Fruit fly (Drosophila melanogaster) whole organism, wandering third instar larva: ENCODE measurements around the gene CG32847.

Experiments
- Abd-B ChIP-seq: fragments of >200 bp; optimal IDR thresholded peaks from 2 replicates; lab custom pipeline; 2017; ENCODE audit warnings: missing biosample characterization, missing genetic modification characterization
- CG32264 ChIP-seq: fragments of 200-800 bp; sonication (Bioruptor generic); optimal IDR thresholded peaks from 2 replicates; lab custom pipeline; 2016; ENCODE audit warnings: missing biosample characterization, missing genetic modification characterization
- CG9705 ChIP-seq: fragments of 200-800 bp; sonication (Bioruptor generic); optimal IDR thresholded peaks from 2 replicates; lab custom pipeline; 2018; ENCODE audit warnings: missing biosample characterization, mild to moderate bottlenecking, missing genetic modification characterization
- CrebA ChIP-seq: fragments of 200-800 bp; sonication (Bioruptor generic); optimal IDR thresholded peaks from 2 replicates; lab custom pipeline; 2016; ENCODE audit warnings: missing biosample characterization, mild to moderate bottlenecking, missing genetic modification characterization, borderline replicate concordance
- Dfd ChIP-seq: fragments of >200 bp; optimal IDR thresholded peaks from 2 replicates; lab custom pipeline; 2017; ENCODE audit warnings: missing biosample characterization, missing genetic modification characterization
- Dif ChIP-seq: fragments of 200-275, 200-300 bp; sonication (Bioruptor generic); optimal IDR thresholded peaks from 2 replicates; lab custom pipeline; 2018; ENCODE audit warnings: missing biosample characterization, missing genetic modification characterization; ENCODE audit not compliant: partially characterized antibody
- GATAd ChIP-seq: sonication (Bioruptor generic); optimal IDR thresholded peaks from 2 replicates; lab custom pipeline; 2016; ENCODE audit warnings: missing biosample characterization, missing genetic modification characterization
- HLH106 ChIP-seq: fragments of 200-800 bp; optimal IDR thresholded peaks from 3 replicates; lab custom pipeline; 2019; ENCODE audit warnings: missing biosample characterization, mild to moderate bottlenecking, missing genetic modification characterization, moderate library complexity
- Hnf4 ChIP-seq: fragments of 200-800 bp; sonication (Bioruptor generic); optimal IDR thresholded peaks from 2 replicates; lab custom pipeline; 2016; ENCODE audit warnings: missing biosample characterization, mild to moderate bottlenecking, missing genetic modification characterization
- Hr78 ChIP-seq: fragments of >200 bp; optimal IDR thresholded peaks from 2 replicates; lab custom pipeline; 2017; ENCODE audit warnings: missing biosample characterization, missing genetic modification characterization
- Hr83 ChIP-seq: fragments of 200-300 bp; sonication (Bioruptor generic); optimal IDR thresholded peaks from 2 replicates; lab custom pipeline; 2016; ENCODE audit warnings: missing biosample characterization, mild to moderate bottlenecking, missing genetic modification characterization, moderate library complexity; ENCODE audit not compliant: poor library complexity, severe bottlenecking
- Jra ChIP-seq: sonication (Bioruptor generic); optimal IDR thresholded peaks from 2 replicates; lab custom pipeline; 2016; ENCODE audit warnings: missing biosample characterization, missing genetic modification characterization
- Mio ChIP-seq: sonication (Bioruptor generic); optimal IDR thresholded peaks from 2 replicates; lab custom pipeline; 2016; ENCODE audit warnings: missing biosample characterization, missing genetic modification characterization
- Myc ChIP-seq: fragments of >200 bp; optimal IDR thresholded peaks from 2 replicates; lab custom pipeline; 2017
- N ChIP-seq: fragments of >200 bp; optimal IDR thresholded peaks from 2 replicates; lab custom pipeline; 2018; ENCODE audit warnings: missing biosample characterization, missing external identifiers, missing genetic modification characterization
- OdsH ChIP-seq: fragments of 200-800 bp; sonication (Bioruptor generic); optimal IDR thresholded peaks from 2 replicates; lab custom pipeline; 2016; ENCODE audit warnings: missing biosample characterization, mild to moderate bottlenecking, missing genetic modification characterization
- Rel ChIP-seq, 2 experiments: fragments of 200-800 bp; sonication (Bioruptor generic) in 1 of 2; optimal IDR thresholded peaks; 2 replicates in 1 of 2; 3 replicates in 1 of 2; lab custom pipeline; 2016 to 2019; ENCODE audit warnings: mild to moderate bottlenecking in 2 of 2, missing biosample characterization in 2 of 2, missing genetic modification characterization in 2 of 2, moderate library complexity in 1 of 2
- Sp1 ChIP-seq: fragments of 200-800 bp; sonication (Bioruptor generic); optimal IDR thresholded peaks from 3 replicates; lab custom pipeline; 2019; ENCODE audit warnings: missing biosample characterization, mild to moderate bottlenecking, missing genetic modification characterization, moderate library complexity
- Vsx2 ChIP-seq: fragments of 200-300, 225-300 bp; sonication (Bioruptor generic); optimal IDR thresholded peaks from 2 replicates; lab custom pipeline; 2018; ENCODE audit warnings: missing biosample characterization, missing genetic modification characterization; ENCODE audit not compliant: partially characterized antibody
- br ChIP-seq: fragments of 200-800 bp; sonication (Bioruptor generic); optimal IDR thresholded peaks from 2 replicates; lab custom pipeline; 2016; ENCODE audit warnings: missing biosample characterization, missing genetic modification characterization
- brk ChIP-seq: fragments of 200-800 bp; sonication (Bioruptor generic); optimal IDR thresholded peaks from 2 replicates; lab custom pipeline; 2016; ENCODE audit warnings: missing biosample characterization, mild to moderate bottlenecking, missing genetic modification characterization
- dl ChIP-seq, 2 experiments: fragments of 175-275, 200-275 bp in 1 of 2; fragments of 200-275 bp in 1 of 2; sonication (Bioruptor generic); optimal IDR thresholded peaks; lab custom pipeline; 2018; ENCODE audit warnings: mild to moderate bottlenecking in 2 of 2, missing biosample characterization in 2 of 2, missing genetic modification characterization in 2 of 2, moderate library complexity in 2 of 2; ENCODE audit not compliant: partially characterized antibody in 2 of 2, insufficient read depth in 1 of 2
- dmrt93B ChIP-seq: fragments of 200-800 bp; sonication (Bioruptor generic); optimal IDR thresholded peaks from 2 replicates; lab custom pipeline; 2018; ENCODE audit warnings: missing biosample characterization, mild to moderate bottlenecking, missing genetic modification characterization
- dsf ChIP-seq: sonication (Bioruptor generic); optimal IDR thresholded peaks from 2 replicates; lab custom pipeline; 2016; ENCODE audit warnings: missing biosample characterization, missing genetic modification characterization, borderline replicate concordance
- ey ChIP-seq: fragments of 200-800 bp; sonication (Bioruptor generic); optimal IDR thresholded peaks from 2 replicates; lab custom pipeline; 2016; ENCODE audit warnings: missing biosample characterization, missing genetic modification characterization
- foxo ChIP-seq, 2 experiments: fragments of 200-800 bp; sonication (Bioruptor generic); optimal IDR thresholded peaks; 2 replicates in 1 of 2; 3 replicates in 1 of 2; lab custom pipeline; 2016 to 2017; ENCODE audit warnings: missing biosample characterization in 2 of 2, missing genetic modification characterization in 2 of 2
- fru ChIP-seq: fragments of 200-800 bp; sonication (Bioruptor generic); optimal IDR thresholded peaks from 3 replicates; lab custom pipeline; 2016; ENCODE audit warnings: missing biosample characterization, mild to moderate bottlenecking, missing genetic modification characterization
- h ChIP-seq: fragments of 200-800 bp; sonication (Bioruptor generic); optimal IDR thresholded peaks from 3 replicates; lab custom pipeline; 2016; ENCODE audit warnings: missing biosample characterization, mild to moderate bottlenecking, missing genetic modification characterization
- jim ChIP-seq: fragments of 175-275, 200-325 bp; sonication (Bioruptor generic); optimal IDR thresholded peaks from 2 replicates; lab custom pipeline; 2016; ENCODE audit warnings: missing biosample characterization, mild to moderate bottlenecking, missing genetic modification characterization
- lola ChIP-seq: fragments of >200 bp; optimal IDR thresholded peaks from 2 replicates; lab custom pipeline; 2017; ENCODE audit warnings: missing biosample characterization, missing genetic modification characterization
- pan ChIP-seq: fragments of >200 bp; optimal IDR thresholded peaks from 2 replicates; lab custom pipeline; 2017
- psq ChIP-seq: fragments of 200-800 bp; sonication (Bioruptor generic); optimal IDR thresholded peaks from 3 replicates; lab custom pipeline; 2017; ENCODE audit warnings: missing biosample characterization, mild to moderate bottlenecking, missing genetic modification characterization, moderate library complexity
- rgr ChIP-seq: fragments of 200-800 bp; sonication (Bioruptor generic); optimal IDR thresholded peaks from 3 replicates; lab custom pipeline; 2016; ENCODE audit warnings: missing biosample characterization, mild to moderate bottlenecking, missing genetic modification characterization
- sage ChIP-seq: fragments of 200-800 bp; sonication (Bioruptor generic); optimal IDR thresholded peaks from 2 replicates; lab custom pipeline; 2016; ENCODE audit warnings: missing biosample characterization, mild to moderate bottlenecking, missing genetic modification characterization
- sv ChIP-seq: fragments of 200-800 bp; sonication (Bioruptor generic); optimal IDR thresholded peaks from 3 replicates; lab custom pipeline; 2016; ENCODE audit warnings: missing biosample characterization, missing genetic modification characterization
- tai ChIP-seq: sonication (Bioruptor generic); optimal IDR thresholded peaks from 2 replicates; lab custom pipeline; 2016; ENCODE audit warnings: missing biosample characterization, missing genetic modification characterization
- usp ChIP-seq: fragments of >200 bp; optimal IDR thresholded peaks from 2 replicates; lab custom pipeline; 2017; ENCODE audit warnings: missing biosample characterization, missing genetic modification characterization
- woc ChIP-seq: sonication (Bioruptor generic); optimal IDR thresholded peaks from 2 replicates; lab custom pipeline; 2016; ENCODE audit warnings: missing biosample characterization, mild to moderate bottlenecking, missing genetic modification characterization

Gene CG32847

DNA sequence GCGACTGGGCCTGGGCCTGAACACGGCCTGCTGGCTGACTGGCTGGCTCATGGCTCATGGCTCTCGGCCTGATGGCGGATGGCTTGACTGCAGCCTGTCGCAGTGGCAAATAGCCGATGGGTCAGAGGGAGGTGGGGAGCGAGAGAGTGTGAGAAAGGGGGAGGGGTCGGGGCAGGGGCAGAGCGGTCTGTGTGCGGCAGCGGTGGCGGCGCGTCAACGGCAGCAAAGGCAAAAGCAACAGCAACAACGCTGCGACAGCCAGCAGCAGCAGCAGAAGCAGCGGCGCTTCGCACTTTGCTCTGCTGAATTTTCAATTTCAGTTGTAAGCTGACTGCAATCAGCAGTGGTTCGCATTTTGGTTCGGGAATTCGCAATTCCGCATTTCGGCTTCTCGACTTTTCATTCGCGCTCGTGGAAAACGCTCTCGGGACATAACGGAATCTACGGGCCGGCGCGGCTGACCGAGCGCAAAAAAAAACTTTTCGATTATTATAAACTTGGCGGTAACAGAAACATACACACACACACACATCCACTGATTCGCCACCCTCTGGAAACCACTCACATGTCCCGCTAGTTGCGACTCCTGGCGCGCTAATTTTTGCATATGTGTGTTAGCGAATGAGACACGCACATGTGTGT is 15.7 kb upstream of the CG32847 start, which contains the start of gene CG45071:
CG45071 (plus strand) TSS at position 317 of the 642 bp plus-strand sequence.
- TF ChIP-seq Hr78 (GFP tag; lab: Kevin White, UChicago) = no peak

DNA sequence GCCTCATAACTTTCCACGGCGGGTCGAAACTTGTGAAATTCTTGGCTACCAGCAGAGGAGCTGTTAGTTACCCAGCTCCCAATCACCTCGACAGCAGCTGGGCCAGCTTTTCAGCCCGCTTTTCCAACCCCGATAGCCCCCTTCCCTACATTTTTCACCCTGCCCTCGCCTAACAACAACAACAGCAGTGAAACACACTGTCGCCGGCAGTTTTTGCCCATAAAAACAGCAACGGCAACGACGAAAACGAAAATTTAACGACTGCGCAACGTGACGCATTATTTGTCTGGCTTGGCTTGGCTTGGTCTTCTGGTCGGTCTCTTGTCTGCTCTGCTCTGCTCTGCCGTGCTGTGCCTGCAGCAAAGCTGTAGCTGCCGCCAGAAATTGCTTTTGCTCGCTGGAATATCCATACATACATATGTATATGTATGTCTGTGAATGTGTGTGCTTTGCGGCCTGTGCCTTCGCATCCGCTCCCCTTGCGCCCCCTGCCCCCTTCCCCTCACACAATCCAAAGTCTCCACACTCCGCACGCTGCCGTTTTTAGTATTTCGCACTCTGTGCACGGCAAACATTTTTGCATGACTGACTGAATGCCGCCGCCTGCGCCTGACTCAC is 14.1 kb upstream of the CG32847 start:
- TF ChIP-seq GATAd (GFP tag; lab: Kevin White, UChicago) (no peak), tai (GFP tag; lab: Kevin White, UChicago) (no peak), Dif (GFP tag; lab: Kevin White, UChicago) (peak; percentile 47), br (GFP tag; lab: Kevin White, UChicago) (no peak), foxo (GFP tag; optimal IDR thresholded peaks at IDR 0.05; lab: Kevin White, UChicago) (no peak), Mio (GFP tag; lab: Kevin White, UChicago) (no peak), dl (GFP tag; optimal IDR thresholded peaks at IDR 0.05; lab: Kevin White, UChicago; ENCODE audit: insufficient read depth in 1 of 2, partially characterized antibody in 2 of 2) (peak in 1 of 2 experiments; percentile 30)
- TF ChIP-seq, all 38 proteins: peak for 2

DNA sequence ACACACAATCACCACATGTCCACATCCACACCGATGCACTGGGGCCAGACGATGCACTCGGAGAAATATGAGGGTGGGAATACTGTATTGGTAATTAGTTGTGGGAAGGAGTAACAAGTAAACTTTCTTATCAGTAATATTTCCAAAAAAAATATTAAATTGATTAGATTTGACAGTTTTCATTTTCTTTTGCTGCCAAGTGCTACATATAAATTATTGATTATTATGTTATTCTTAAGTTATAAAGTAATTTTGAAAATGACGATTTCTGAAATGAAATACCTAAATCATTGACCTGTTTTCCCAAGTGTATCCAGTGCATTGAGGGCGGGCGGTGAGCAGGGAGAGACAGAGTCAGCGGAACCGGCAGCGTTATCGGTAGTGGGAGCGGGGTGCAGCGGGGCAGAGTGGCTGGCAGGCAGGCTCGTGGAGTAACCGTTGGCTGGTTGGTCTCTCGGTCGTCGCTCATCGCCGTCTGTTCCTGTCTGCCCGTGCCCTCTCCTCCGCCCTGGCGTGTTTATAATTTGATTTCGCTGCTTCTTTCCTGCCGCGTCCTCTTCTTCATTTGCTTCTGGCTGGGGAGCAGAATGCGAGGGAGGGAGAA is 13.5 kb upstream of the CG32847 start:
- TF ChIP-seq Sp1 (GFP tag; lab: Kevin White, UChicago) (peak; percentile 97), Rel (GFP tag; optimal IDR thresholded peaks at IDR 0.05; lab: Kevin White, UChicago) (peak; percentile 88), Rel (tag; optimal IDR thresholded peaks at IDR 0.05; lab: Kevin White, UChicago) (peak; percentile 47), Abd-B (GFP tag; lab: Kevin White, UChicago) (no peak), tai (GFP tag; lab: Kevin White, UChicago) (peak; percentile 83), N (GFP tag; lab: Kevin White, UChicago) (no peak), brk (GFP tag; lab: Kevin White, UChicago) (peak; percentile 93), dmrt93B (GFP tag; lab: Kevin White, UChicago) (peak; percentile 94), Dfd (GFP tag; lab: Kevin White, UChicago) (no peak), ey (GFP tag; lab: Kevin White, UChicago) (peak; percentile 92), psq (GFP tag; lab: Kevin White, UChicago) (peak; percentile 96), HLH106 (tag; lab: Kevin White, UChicago) (peak; percentile 96), dl (GFP tag; optimal IDR thresholded peaks at IDR 0.05; lab: Kevin White, UChicago; ENCODE audit: insufficient read depth in 1 of 2, partially characterized antibody in 2 of 2) (peak in 1 of 2 experiments; percentile 17), sage (GFP tag; lab: Kevin White, UChicago) (peak; percentile 61), Dif (GFP tag; lab: Kevin White, UChicago) (peak; percentile 12), Myc (lab: Kevin White, UChicago) (no peak), Jra (GFP tag; lab: Kevin White, UChicago) (peak; percentile 85), GATAd (GFP tag; lab: Kevin White, UChicago) (no peak), foxo (GFP tag; optimal IDR thresholded peaks at IDR 0.05; lab: Kevin White, UChicago) (peak in 1 of 2 experiments; percentile 95), h (GFP tag; lab: Kevin White, UChicago) (peak; percentile 94), pan (lab: Kevin White, UChicago) (no peak), Vsx2 (no peak), usp (GFP tag; lab: Kevin White, UChicago) (no peak), rgr (GFP tag; lab: Kevin White, UChicago) (peak; percentile 93), sv (no peak), Hnf4 (peak; percentile 81), CG32264 (GFP tag; lab: Kevin White, UChicago) (peak; percentile 72), OdsH (GFP tag; lab: Kevin White, UChicago) (peak; percentile 94), CG9705 (GFP tag; lab: Kevin White, UChicago) (peak; percentile 92), lola (GFP tag; lab: Kevin White, UChicago) (no peak), fru (GFP tag; lab: Kevin White, UChicago) (peak; percentile 95), woc (peak; percentile 97), CrebA (no peak), Hr78 (GFP tag; lab: Kevin White, UChicago) (no peak), jim (no peak), Mio (GFP tag; lab: Kevin White, UChicago) (peak; percentile 40), Hr83 (GFP tag; lab: Kevin White, UChicago) (peak; percentile 9), br (GFP tag; lab: Kevin White, UChicago) (peak; percentile 91), dsf (GFP tag; lab: Kevin White, UChicago) (peak; percentile 76)
